Fruit fly (Drosophila melanogaster) whole organism, embryonic: ENCODE results near the gene SrpRbeta.

Experiments
- Atf-2 ChIP-seq: fragments of 200-800 bp; sonication (Bioruptor generic); optimal IDR thresholded peaks from 2 replicates; lab custom pipeline; 2016; ENCODE audit warnings: missing biosample characterization, missing genetic modification characterization
- B-H1 ChIP-seq: fragments of 200-800 bp; sonication (Bioruptor generic); IDR thresholded peaks from 3 replicates; pipeline ENCODE4 v1.3.6; 2022; ENCODE audit warnings: missing biosample characterization, missing genetic modification characterization
- CG1024 ChIP-seq: fragments of 200-800 bp; sonication (Bioruptor generic); IDR thresholded peaks from 2 replicates; pipeline ENCODE4 v1.3.6; 2022; ENCODE audit warnings: missing biosample characterization, missing genetic modification characterization
- CG10565 ChIP-seq: fragments of 200-800 bp; sonication (Bioruptor generic); optimal IDR thresholded peaks from 3 replicates; lab custom pipeline; 2016; ENCODE audit warnings: missing biosample characterization, mild to moderate bottlenecking, missing genetic modification characterization
- CG11696 ChIP-seq: fragments of 200-800 bp; sonication (Bioruptor generic); IDR thresholded peaks from 2 replicates; pipeline ENCODE4 v1.3.6; 2022; ENCODE audit warnings: missing biosample characterization, missing genetic modification characterization
- CG13424 ChIP-seq: fragments of 200-800 bp; sonication (Bioruptor generic); optimal IDR thresholded peaks from 2 replicates; lab custom pipeline; 2019; ENCODE audit warnings: missing biosample characterization, mild to moderate bottlenecking, missing genetic modification characterization, moderate library complexity
- CG17361 ChIP-seq: fragments of 200-800 bp; sonication (Bioruptor generic); IDR thresholded peaks from 3 replicates; pipeline ENCODE4 v1.3.6; 2022; ENCODE audit warnings: missing biosample characterization, missing genetic modification characterization
- CG2199 ChIP-seq: fragments of 200-800 bp; sonication (Bioruptor generic); IDR thresholded peaks from 3 replicates; pipeline ENCODE4 v1.3.6; 2022; ENCODE audit warnings: missing biosample characterization, missing genetic modification characterization
- CG2889 ChIP-seq: fragments of 200-800 bp; sonication (Bioruptor generic); IDR thresholded peaks from 3 replicates; pipeline ENCODE4 v1.3.6; 2022; ENCODE audit warnings: missing biosample characterization, missing genetic modification characterization
- CG6175 ChIP-seq: fragments of 200-800 bp; sonication (Bioruptor generic); IDR thresholded peaks from 3 replicates; pipeline ENCODE4 v1.3.6; 2022; ENCODE audit warnings: missing biosample characterization, missing genetic modification characterization
- CG6272 ChIP-seq: fragments of 200-800 bp; sonication (Bioruptor generic); IDR thresholded peaks from 2 replicates; pipeline ENCODE4 v1.3.6; 2022; ENCODE audit warnings: missing biosample characterization, missing genetic modification characterization
- CG7839 ChIP-seq: fragments of 200-800 bp; sonication (Bioruptor generic); optimal IDR thresholded peaks from 3 replicates; lab custom pipeline; 2018; ENCODE audit warnings: missing biosample characterization, mild to moderate bottlenecking, missing genetic modification characterization, moderate library complexity
- CkIIα-i1 ChIP-seq: fragments of 200-800 bp; sonication (Bioruptor generic); IDR thresholded peaks from 2 replicates; pipeline ENCODE4 v1.3.6; 2022; ENCODE audit warnings: missing biosample characterization, missing genetic modification characterization
- Dek ChIP-seq: fragments of 200-800 bp; sonication (Bioruptor generic); optimal IDR thresholded peaks from 3 replicates; lab custom pipeline; 2019; ENCODE audit warnings: missing biosample characterization, mild to moderate bottlenecking, missing genetic modification characterization, moderate library complexity
- Elba2 ChIP-seq: fragments of 200-800 bp; sonication (Bioruptor generic); optimal IDR thresholded peaks from 3 replicates; lab custom pipeline; 2016; ENCODE audit warnings: missing biosample characterization, missing genetic modification characterization
- Gug ChIP-seq: fragments of 200-800 bp; sonication (Bioruptor generic); IDR thresholded peaks from 4 replicates; pipeline ENCODE4 v1.3.6; 2022; ENCODE audit warnings: missing biosample characterization, missing genetic modification characterization
- H2.0 ChIP-seq: fragments of 200-800 bp; sonication (Bioruptor generic); IDR thresholded peaks from 2 replicates; pipeline ENCODE4 v1.3.6; 2022; ENCODE audit warnings: missing biosample characterization, missing genetic modification characterization
- HLHmδ ChIP-seq: fragments of 200-800 bp; sonication (Bioruptor generic); optimal IDR thresholded peaks from 2 replicates; lab custom pipeline; 2018; ENCODE audit warnings: missing biosample characterization, mild to moderate bottlenecking, missing genetic modification characterization, moderate library complexity
- HmgD ChIP-seq: fragments of 200-800 bp; sonication (Bioruptor generic); optimal IDR thresholded peaks from 3 replicates; lab custom pipeline; 2016; ENCODE audit warnings: missing biosample characterization, missing genetic modification characterization
- Lim3 ChIP-seq: fragments of 200-800 bp; sonication (Bioruptor generic); IDR thresholded peaks from 2 replicates; pipeline ENCODE4 v1.3.6; 2022; ENCODE audit warnings: missing biosample characterization, missing genetic modification characterization
- Max ChIP-seq: fragments of 200-800 bp; sonication (Bioruptor generic); optimal IDR thresholded peaks from 2 replicates; lab custom pipeline; 2016; ENCODE audit warnings: missing biosample characterization, mild to moderate bottlenecking, missing genetic modification characterization
- Meics ChIP-seq: fragments of 200-800 bp; sonication (Bioruptor generic); optimal IDR thresholded peaks from 2 replicates; lab custom pipeline; 2017; ENCODE audit warnings: missing biosample characterization, mild to moderate bottlenecking, missing genetic modification characterization
- NfI ChIP-seq: fragments of 200-800 bp; sonication (Bioruptor generic); optimal IDR thresholded peaks from 3 replicates; lab custom pipeline; 2018; ENCODE audit warnings: missing biosample characterization, mild to moderate bottlenecking, missing genetic modification characterization, moderate library complexity
- Six4 ChIP-seq: fragments of 200-800 bp; sonication (Bioruptor generic); optimal IDR thresholded peaks from 2 replicates; lab custom pipeline; 2016; ENCODE audit warnings: missing biosample characterization, missing genetic modification characterization
- Taf1 ChIP-seq: fragments of 200-800 bp; sonication (Bioruptor generic); IDR thresholded peaks from 2 replicates; pipeline ENCODE4 v1.3.6; 2022; ENCODE audit warnings: missing biosample characterization, missing genetic modification characterization
- ac ChIP-seq: fragments of 200-800 bp; sonication (Bioruptor generic); optimal IDR thresholded peaks from 3 replicates; lab custom pipeline; 2017; ENCODE audit warnings: missing biosample characterization, mild to moderate bottlenecking, missing genetic modification characterization
- aop ChIP-seq: fragments of 200-800 bp; sonication (Bioruptor generic); IDR thresholded peaks from 2 replicates; pipeline ENCODE4 v1.3.6; 2022; ENCODE audit warnings: missing biosample characterization, missing genetic modification characterization
- ap ChIP-seq: fragments of 200-800 bp; sonication (Bioruptor generic); IDR thresholded peaks from 2 replicates; pipeline ENCODE4 v1.3.6; 2022; ENCODE audit warnings: missing biosample characterization, missing genetic modification characterization
- ase ChIP-seq: fragments of 200-800 bp; sonication (Bioruptor generic); IDR thresholded peaks from 3 replicates; pipeline ENCODE4 v1.3.6; 2022; ENCODE audit warnings: missing biosample characterization, missing genetic modification characterization
- bcd ChIP-seq: fragments of 200-800 bp; sonication (Bioruptor generic); optimal IDR thresholded peaks from 2 replicates; lab custom pipeline; 2017; ENCODE audit warnings: missing biosample characterization, mild to moderate bottlenecking, missing genetic modification characterization
- bowl ChIP-seq: fragments of 200-800 bp; sonication (Bioruptor generic); IDR thresholded peaks from 2 replicates; pipeline ENCODE4 v1.3.6; 2022; ENCODE audit warnings: missing biosample characterization, missing genetic modification characterization
- bsh ChIP-seq, 2 experiments: fragments of 200-800 bp; sonication (Bioruptor generic); optimal IDR thresholded peaks; 2 replicates each; lab custom pipeline; 2017 to 2018; ENCODE audit warnings: mild to moderate bottlenecking in 2 of 2, missing biosample characterization in 2 of 2, missing genetic modification characterization in 2 of 2, moderate library complexity in 1 of 2
- btn ChIP-seq: fragments of 200-800 bp; sonication (Bioruptor generic); optimal IDR thresholded peaks from 2 replicates; lab custom pipeline; 2016; ENCODE audit warnings: missing biosample characterization, missing genetic modification characterization
- cato ChIP-seq: fragments of 200-800 bp; sonication (Bioruptor generic); optimal IDR thresholded peaks from 2 replicates; lab custom pipeline; 2016; ENCODE audit warnings: missing biosample characterization, missing genetic modification characterization, borderline replicate concordance
- crp ChIP-seq, 2 experiments: fragments of 200-800 bp; sonication (Bioruptor generic); optimal IDR thresholded peaks; 2 replicates in 1 of 2; 3 replicates in 1 of 2; lab custom pipeline; 2017; ENCODE audit warnings: missing biosample characterization in 2 of 2, missing genetic modification characterization in 2 of 2, mild to moderate bottlenecking in 1 of 2, moderate library complexity in 1 of 2
- gcm2 ChIP-seq: fragments of 200-800 bp; sonication (Bioruptor generic); optimal IDR thresholded peaks from 2 replicates; lab custom pipeline; 2016; ENCODE audit warnings: missing biosample characterization, missing genetic modification characterization
- grn ChIP-seq: fragments of 200-800 bp; sonication (Bioruptor generic); optimal IDR thresholded peaks from 3 replicates; lab custom pipeline; 2017; ENCODE audit warnings: missing biosample characterization, missing genetic modification characterization
- hb ChIP-seq: fragments of 200-800 bp; sonication (Bioruptor generic); IDR thresholded peaks from 3 replicates; pipeline ENCODE4 v1.3.6; 2022; ENCODE audit warnings: missing biosample characterization, missing genetic modification characterization; ENCODE audit not compliant: partially characterized antibody
- hkb ChIP-seq, 2 experiments: fragments of 200-800 bp in 1 of 2; fragments of >200 bp in 1 of 2; sonication (Bioruptor generic) in 1 of 2; IDR thresholded peaks in 1 of 2; optimal IDR thresholded peaks in 1 of 2; 2 replicates each; pipeline versions ENCODE4 v1.3.6 to Lab custom; 2017 to 2022; ENCODE audit warnings: missing biosample characterization in 1 of 2, missing genetic modification characterization in 1 of 2
- ken ChIP-seq: fragments of 200-800 bp; sonication (Bioruptor generic); IDR thresholded peaks from 3 replicates; pipeline ENCODE4 v1.3.6; 2022; ENCODE audit warnings: missing biosample characterization, missing genetic modification characterization
- lola ChIP-seq, 3 experiments: fragments of >200 bp in 2 of 3; fragments of 200-800 bp in 1 of 3; sonication (Bioruptor generic) in 1 of 3; optimal IDR thresholded peaks; 2 replicates each; lab custom pipeline; 2017 to 2019; ENCODE audit warnings: missing biosample characterization in 3 of 3, missing genetic modification characterization in 3 of 3, mild to moderate bottlenecking in 1 of 3, moderate library complexity in 1 of 3
- onecut ChIP-seq: fragments of 200-800 bp; sonication (Bioruptor generic); IDR thresholded peaks from 2 replicates; pipeline ENCODE4 v1.3.6; 2022; ENCODE audit warnings: missing biosample characterization, missing genetic modification characterization
- org-1 ChIP-seq: fragments of 200-800 bp; sonication (Bioruptor generic); optimal IDR thresholded peaks from 2 replicates; lab custom pipeline; 2017; ENCODE audit warnings: missing biosample characterization, missing genetic modification characterization
- pan ChIP-seq, 4 experiments: fragments of >200 bp in 3 of 4; fragments of 200-800 bp in 1 of 4; sonication (Bioruptor generic) in 1 of 4; optimal IDR thresholded peaks in 3 of 4; IDR thresholded peaks in 1 of 4; 2 replicates each; pipeline versions ENCODE4 v1.3.6 to Lab custom; 2017 to 2022; ENCODE audit warnings: missing biosample characterization in 2 of 4, missing genetic modification characterization in 2 of 4, mixed read lengths in 1 of 4
- pita ChIP-seq: fragments of 200-800 bp; sonication (Bioruptor generic); optimal IDR thresholded peaks from 2 replicates; lab custom pipeline; 2017; ENCODE audit warnings: missing biosample characterization, mild to moderate bottlenecking, missing genetic modification characterization
- psq ChIP-seq: fragments of 200-800 bp; sonication (Bioruptor generic); optimal IDR thresholded peaks from 2 replicates; lab custom pipeline; 2017; ENCODE audit warnings: missing biosample characterization, missing genetic modification characterization
- ranshi ChIP-seq: fragments of 200-800 bp; sonication (Bioruptor generic); IDR thresholded peaks from 2 replicates; pipeline ENCODE4 v1.3.6; 2022; ENCODE audit warnings: missing biosample characterization, missing genetic modification characterization
- rib ChIP-seq: fragments of 200-800 bp; sonication (Bioruptor generic); IDR thresholded peaks from 2 replicates; pipeline ENCODE4 v1.3.6; 2022; ENCODE audit warnings: missing biosample characterization, missing genetic modification characterization
- run ChIP-seq: fragments of 200-800 bp; sonication (Bioruptor generic); optimal IDR thresholded peaks from 3 replicates; lab custom pipeline; 2018; ENCODE audit warnings: missing biosample characterization, mild to moderate bottlenecking, missing genetic modification characterization

SrpRbeta gene

DNA sequence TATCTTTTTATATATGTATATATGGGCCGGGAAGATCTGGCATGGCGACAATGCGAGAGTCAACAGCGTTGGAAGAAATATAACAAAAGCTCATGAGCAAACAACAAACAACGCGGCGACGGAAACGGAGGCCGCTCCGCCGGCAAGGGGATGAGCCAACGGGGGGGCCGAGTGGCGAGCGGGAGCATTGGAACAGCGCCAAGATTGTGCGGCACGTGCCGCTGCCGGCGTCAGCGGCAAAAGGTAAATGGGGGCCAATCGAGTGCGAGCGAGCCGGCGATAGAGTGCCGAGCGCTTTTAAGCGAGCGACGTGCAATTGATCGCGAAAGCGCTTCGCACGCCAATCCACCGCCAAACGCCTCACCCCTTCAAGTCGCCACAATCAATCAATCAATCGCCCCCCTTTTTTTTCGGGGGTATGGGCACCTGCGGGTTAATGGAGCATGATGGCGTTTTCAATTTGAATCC, 23.5 kb downstream of the SrpRbeta start (continued):
- TF ChIP-seq ase (peak; percentile 24; the same call in 1 of the 3 replicates), btn (no peak), HLHmδ (peak; percentile 6), CG10565 (GFP tag; lab: Kevin White, UChicago) (no peak), ap (peak; percentile 26; the same call in 1 of the 2 replicates), Six4 (GFP tag; lab: Kevin White, UChicago) (peak; percentile 20), Elba2 (GFP tag; lab: Kevin White, UChicago) (no peak), H2.0 (GFP tag; lab: Robert Waterston, UW) (no peak), CG1024 (GFP tag; lab: Robert Waterston, UW) (0 out of 2 replicates have a peak, but pooled peaks have one; percentile 38), cato (GFP tag; lab: Kevin White, UChicago) (peak; percentile 37), CG6175 (peak; percentile 93), CG7839 (tag; lab: Kevin White, UChicago) (peak; percentile 33), org-1 (peak; percentile 52), bowl (GFP tag; lab: Robert Waterston, UW) (no peak; the same call in 1 of the 2 replicates), Dek (tag; lab: Kevin White, UChicago) (peak; percentile 44), CG6272 (GFP tag; lab: Robert Waterston, UW) (0 out of 2 replicates have a peak, but pooled peaks have one; percentile 21), psq (GFP tag; lab: Kevin White, UChicago) (peak; percentile 54), B-H1 (no peak; the same call in 2 of the 3 replicates), aop (GFP tag; lab: Robert Waterston, UW) (0 out of 2 replicates have a peak, but pooled peaks have one; percentile 3), ken (peak; percentile 68; the same call in 2 of the 3 replicates), rib (GFP tag; lab: Robert Waterston, UW) (peak; percentile 82), pita (GFP tag; lab: Kevin White, UChicago) (no peak), Meics (GFP tag; lab: Kevin White, UChicago) (peak; percentile 69), ranshi (GFP tag; lab: Robert Waterston, UW) (peak; percentile 5; the same call in 1 of the 2 replicates), CkIIα-i1 (GFP tag; lab: Robert Waterston, UW) (no peak), HmgD (GFP tag; lab: Kevin White, UChicago) (peak; percentile 0), grn (GFP tag; lab: Kevin White, UChicago) (peak; percentile 39), onecut (peak; percentile 68), Atf-2 (GFP tag; lab: Kevin White, UChicago) (no peak), gcm2 (GFP tag; lab: Kevin White, UChicago) (no peak), lola (GFP tag; optimal IDR thresholded peaks at IDR 0.05; lab: Kevin White, UChicago) (peak in 1 of 3 experiments; percentile 40), Lim3 (GFP tag; lab: Robert Waterston, UW) (0 out of 2 replicates have a peak, but pooled peaks have one; percentile 19), bsh (GFP tag; optimal IDR thresholded peaks at IDR 0.05; lab: Kevin White, UChicago) (peak in 1 of 2 experiments; percentile 71), NfI (GFP tag; lab: Kevin White, UChicago) (peak; percentile 62), CG13424 (tag; lab: Kevin White, UChicago) (peak; percentile 49), CG17361 (GFP tag; lab: Robert Waterston, UW) (peak; percentile 28; the same call in 1 of the 3 replicates), Taf1 (GFP tag; lab: Robert Waterston, UW) (no peak), bcd (GFP tag; lab: Kevin White, UChicago) (peak; percentile 69), CG11696 (GFP tag; lab: Robert Waterston, UW) (peak; percentile 35; the same call in 1 of the 2 replicates), crp (GFP tag; optimal IDR thresholded peaks at IDR 0.05; lab: Kevin White, UChicago) (no peak), hkb (optimal IDR thresholded peaks at IDR 0.05; lab: Kevin White, UChicago) (no peak), hkb (GFP tag; IDR thresholded peaks at IDR 0.05; lab: Robert Waterston, UW) (peak; percentile 64), CG2889 (GFP tag; lab: Robert Waterston, UW) (no peak), CG2199 (no peak), pan (optimal IDR thresholded peaks at IDR 0.05; lab: Kevin White, UChicago) (no peak), pan (GFP tag; optimal IDR thresholded peaks at IDR 0.05 in 1 of 2, IDR thresholded peaks at IDR 0.05 in 1 of 2) (peak in 1 of 2 experiments; percentile 61), Gug (GFP tag; lab: Robert Waterston, UW) (no peak), hb (GFP tag; lab: Robert Waterston, UW) (no peak), ac (GFP tag; lab: Kevin White, UChicago) (no peak), run (tag; lab: Kevin White, UChicago) (peak; percentile 20), Max (GFP tag; lab: Kevin White, UChicago) (peak; percentile 34)
